Worm (Caenorhabditis elegans): ENCODE measurements around the gene W01G7.4.

DNA sequence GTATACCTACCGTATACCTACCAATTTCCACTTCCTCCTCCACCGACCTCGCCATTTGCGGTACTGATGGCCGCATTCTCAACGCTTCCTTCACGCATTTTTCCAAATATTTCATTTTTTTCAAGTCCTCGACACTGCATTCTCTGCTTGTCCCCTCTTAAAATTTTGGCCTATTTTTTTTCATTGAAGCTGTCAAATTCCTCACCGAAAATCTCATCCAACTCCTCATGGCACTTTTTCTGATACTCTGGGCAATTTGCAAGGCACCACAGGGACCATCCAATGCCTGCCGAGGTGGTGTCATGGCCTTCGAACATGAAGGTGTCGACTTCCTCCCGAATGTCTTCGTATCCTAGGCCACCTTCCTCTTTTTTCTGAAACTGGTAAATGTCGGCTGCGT is 45.9 kb upstream of the W01G7.4 start:
- TF ChIP-seq ceh-9 (tag; optimal IDR thresholded peaks at IDR 0.05): no peak
- TF ChIP-seq mdl-1 (tag; optimal IDR thresholded peaks at IDR 0.05): no peak
- TF ChIP-seq egl-27 (tag; optimal IDR thresholded peaks at IDR 0.05): no peak
- no peak for TF ChIP-seq skn-1 (tag; optimal IDR thresholded peaks at IDR 0.05)
- TF ChIP-seq ztf-11 (tag; optimal IDR thresholded peaks at IDR 0.05): no peak
- no peak for TF ChIP-seq nhr-77 (tag; optimal IDR thresholded peaks at IDR 0.05)
- TF ChIP-seq snpc-4 (tag; optimal IDR thresholded peaks at IDR 0.05): no peak
